Fruit fly (Drosophila melanogaster) whole organism, embryonic: ENCODE data around the gene Ras85D.
A peak's percentile ranks its signal among the peaks of the same experiment; 100 is the strongest.

Experiments used
- Antp ChIP-seq: fragments of 200-800 bp; sonication (Bioruptor generic); optimal IDR thresholded peaks from 3 replicates; lab custom pipeline; 2016; ENCODE audit warnings: missing biosample characterization, missing genetic modification characterization
- B-H2 ChIP-seq: fragments of 200-800 bp; sonication (Bioruptor generic); optimal IDR thresholded peaks from 2 replicates; lab custom pipeline; 2018; ENCODE audit warnings: missing biosample characterization, mild to moderate bottlenecking, missing genetic modification characterization
- Blimp-1 ChIP-seq: fragments of 200-800 bp; sonication (Bioruptor generic); optimal IDR thresholded peaks from 3 replicates; lab custom pipeline; 2018; ENCODE audit warnings: missing biosample characterization, missing genetic modification characterization, mild to moderate bottlenecking, moderate library complexity, missing genetic modification reagents
- CG10366 ChIP-seq: fragments of 200-800 bp; sonication (Bioruptor generic); IDR thresholded peaks from 2 replicates; pipeline ENCODE4 v1.3.6; 2022; ENCODE audit warnings: missing biosample characterization, missing genetic modification characterization
- CG10543 ChIP-seq: fragments of 200-800 bp; sonication (Bioruptor generic); optimal IDR thresholded peaks from 3 replicates; lab custom pipeline; 2017; ENCODE audit warnings: missing biosample characterization, mild to moderate bottlenecking, missing genetic modification characterization, moderate library complexity
- CG12071 ChIP-seq: fragments of 200-800 bp; sonication (Bioruptor generic); optimal IDR thresholded peaks from 3 replicates; lab custom pipeline; 2018; ENCODE audit warnings: missing biosample characterization, mild to moderate bottlenecking, missing genetic modification characterization
- CG15514 ChIP-seq: fragments of 200-800 bp; sonication (Bioruptor generic); optimal IDR thresholded peaks from 3 replicates; lab custom pipeline; 2017; ENCODE audit warnings: missing biosample characterization, missing genetic modification characterization, mild to moderate bottlenecking, moderate library complexity, missing genetic modification reagents
- CG16813 ChIP-seq: fragments of 200-800 bp; sonication (Bioruptor generic); IDR thresholded peaks from 3 replicates; pipeline ENCODE4 v1.3.6; 2022; ENCODE audit warnings: missing biosample characterization, missing genetic modification characterization; ENCODE audit not compliant: partially characterized antibody
- CG17328 ChIP-seq: fragments of 200-800 bp; sonication (Bioruptor generic); IDR thresholded peaks from 2 replicates; pipeline ENCODE4 v1.3.6; 2022; ENCODE audit warnings: missing biosample characterization, missing genetic modification characterization
- CG17568 ChIP-seq: fragments of 200-800 bp; sonication (Bioruptor generic); optimal IDR thresholded peaks from 2 replicates; lab custom pipeline; 2018; ENCODE audit warnings: missing biosample characterization, mild to moderate bottlenecking, missing genetic modification characterization, moderate library complexity
- CG2120 ChIP-seq: fragments of 200-800 bp; sonication (Bioruptor generic); optimal IDR thresholded peaks from 3 replicates; lab custom pipeline; 2016; ENCODE audit warnings: missing biosample characterization, missing genetic modification characterization
- CG31441 ChIP-seq: fragments of 200-800 bp; sonication (Bioruptor generic); IDR thresholded peaks from 2 replicates; pipeline ENCODE4 v1.3.6; 2022; ENCODE audit warnings: missing biosample characterization, missing genetic modification characterization
- CG3281 ChIP-seq: fragments of 200-800 bp; sonication (Bioruptor generic); optimal IDR thresholded peaks from 3 replicates; lab custom pipeline; 2017; ENCODE audit warnings: missing biosample characterization, mild to moderate bottlenecking, missing genetic modification characterization
- CG4282 ChIP-seq: fragments of 200-800 bp; sonication (Bioruptor generic); optimal IDR thresholded peaks from 2 replicates; lab custom pipeline; 2016; ENCODE audit warnings: missing biosample characterization, missing genetic modification characterization
- CG4424 ChIP-seq: fragments of 200-800 bp; sonication (Bioruptor generic); optimal IDR thresholded peaks from 3 replicates; lab custom pipeline; 2016; ENCODE audit warnings: missing biosample characterization, missing genetic modification characterization
- CG4730 ChIP-seq: fragments of 200-800 bp; sonication (Bioruptor generic); IDR thresholded peaks from 2 replicates; pipeline ENCODE4 v1.3.6; 2022; ENCODE audit warnings: missing biosample characterization, missing genetic modification characterization
- CG5180 ChIP-seq: fragments of 200-800 bp; sonication (Bioruptor generic); optimal IDR thresholded peaks from 3 replicates; lab custom pipeline; 2017; ENCODE audit warnings: missing biosample characterization, missing genetic modification characterization, mild to moderate bottlenecking, moderate library complexity, missing genetic modification reagents
- CG6654 ChIP-seq: fragments of 200-800 bp; sonication (Bioruptor generic); optimal IDR thresholded peaks from 2 replicates; lab custom pipeline; 2017; ENCODE audit warnings: missing biosample characterization, mild to moderate bottlenecking, missing genetic modification characterization
- CG8478 ChIP-seq: fragments of >200 bp; optimal IDR thresholded peaks from 2 replicates; lab custom pipeline; 2018
- CG9727 ChIP-seq: fragments of 200-800 bp; sonication (Bioruptor generic); optimal IDR thresholded peaks from 3 replicates; lab custom pipeline; 2017; ENCODE audit warnings: missing biosample characterization, mild to moderate bottlenecking, missing genetic modification characterization
- Dp ChIP-seq: fragments of 200-800 bp; sonication (Bioruptor generic); optimal IDR thresholded peaks from 2 replicates; lab custom pipeline; 2018; ENCODE audit warnings: missing biosample characterization, mild to moderate bottlenecking, missing genetic modification characterization, moderate library complexity
- H2.0 ChIP-seq: fragments of 200-800 bp; sonication (Bioruptor generic); IDR thresholded peaks from 2 replicates; pipeline ENCODE4 v1.3.6; 2022; ENCODE audit warnings: missing biosample characterization, missing genetic modification characterization
- Med ChIP-seq: fragments of 200-800 bp; sonication (Bioruptor generic); peaks from one replicate; lab custom pipeline; 2016; ENCODE audit warnings: missing biosample characterization, missing genetic modification characterization, mild to moderate bottlenecking, inconsistent platforms, moderate library complexity
- Nf-YB ChIP-seq: fragments of 200-800 bp; sonication (Bioruptor generic); optimal IDR thresholded peaks from 3 replicates; lab custom pipeline; 2019; ENCODE audit warnings: missing biosample characterization, mild to moderate bottlenecking, missing genetic modification characterization, moderate library complexity
- Optix ChIP-seq: fragments of 200-800 bp; sonication (Bioruptor generic); IDR thresholded peaks from 3 replicates; pipeline ENCODE4 v1.3.6; 2022; ENCODE audit warnings: missing biosample characterization, missing genetic modification characterization
- PHDP ChIP-seq: fragments of 200-800 bp; sonication (Bioruptor generic); optimal IDR thresholded peaks from 3 replicates; lab custom pipeline; 2018; ENCODE audit warnings: missing biosample characterization, mild to moderate bottlenecking, missing genetic modification characterization, moderate library complexity
- Pdp1 ChIP-seq, 2 experiments: fragments of 200-800 bp; sonication (Bioruptor generic); optimal IDR thresholded peaks; 3 replicates each; lab custom pipeline; 2016; ENCODE audit warnings: missing biosample characterization in 2 of 2, missing genetic modification characterization in 2 of 2, mild to moderate bottlenecking in 1 of 2, moderate library complexity in 1 of 2
- Xrp1 ChIP-seq: fragments of 200-800 bp; sonication (Bioruptor generic); IDR thresholded peaks from 2 replicates; pipeline ENCODE4 v1.3.6; 2022; ENCODE audit warnings: missing biosample characterization, missing genetic modification characterization
- YL-1 ChIP-seq: fragments of 200-800 bp; sonication (Bioruptor generic); optimal IDR thresholded peaks from 3 replicates; lab custom pipeline; 2017; ENCODE audit warnings: missing biosample characterization, mild to moderate bottlenecking, missing genetic modification characterization
- ase ChIP-seq: fragments of 200-800 bp; sonication (Bioruptor generic); IDR thresholded peaks from 3 replicates; pipeline ENCODE4 v1.3.6; 2022; ENCODE audit warnings: missing biosample characterization, missing genetic modification characterization
- chinmo ChIP-seq: fragments of 200-800 bp; sonication (Bioruptor generic); IDR thresholded peaks from 4 replicates; pipeline ENCODE4 v1.3.6; 2022; ENCODE audit warnings: missing biosample characterization, missing genetic modification characterization; ENCODE audit not compliant: partially characterized antibody
- crc ChIP-seq: fragments of 200-800 bp; sonication (Bioruptor generic); optimal IDR thresholded peaks from 2 replicates; lab custom pipeline; 2016; ENCODE audit warnings: missing biosample characterization, missing genetic modification characterization
- crol ChIP-seq: fragments of 200-800 bp; sonication (Bioruptor generic); IDR thresholded peaks from 2 replicates; pipeline ENCODE4 v1.3.6; 2022; ENCODE audit warnings: missing biosample characterization, missing genetic modification characterization
- crp ChIP-seq, 2 experiments: fragments of 200-800 bp; sonication (Bioruptor generic); optimal IDR thresholded peaks; 2 replicates in 1 of 2; 3 replicates in 1 of 2; lab custom pipeline; 2017; ENCODE audit warnings: missing biosample characterization in 2 of 2, missing genetic modification characterization in 2 of 2, mild to moderate bottlenecking in 1 of 2, moderate library complexity in 1 of 2
- dan ChIP-seq: fragments of 200-800 bp; sonication (Bioruptor generic); IDR thresholded peaks from 2 replicates; pipeline ENCODE4 v1.3.6; 2022; ENCODE audit warnings: missing biosample characterization, missing genetic modification characterization
- danr ChIP-seq: fragments of 200-800 bp; sonication (Bioruptor generic); IDR thresholded peaks from 2 replicates; pipeline ENCODE4 v1.3.6; 2022; ENCODE audit warnings: missing biosample characterization, missing genetic modification characterization
- fu2 ChIP-seq: fragments of 200-800 bp; sonication (Bioruptor generic); optimal IDR thresholded peaks from 2 replicates; lab custom pipeline; 2016; ENCODE audit warnings: missing biosample characterization, missing genetic modification characterization
- gem ChIP-seq: fragments of 200-800 bp; sonication (Bioruptor generic); optimal IDR thresholded peaks from 2 replicates; lab custom pipeline; 2019; ENCODE audit warnings: missing biosample characterization, mild to moderate bottlenecking, missing genetic modification characterization, moderate library complexity
- ham ChIP-seq: fragments of 200-800 bp; sonication (Bioruptor generic); IDR thresholded peaks from 2 replicates; pipeline ENCODE4 v1.3.6; 2022; ENCODE audit warnings: missing biosample characterization, missing genetic modification characterization
- insv ChIP-seq, 2 experiments: fragments of 200-800 bp; sonication (Bioruptor generic); optimal IDR thresholded peaks; 3 replicates each; lab custom pipeline; 2016 to 2018; ENCODE audit warnings: missing biosample characterization in 2 of 2, missing genetic modification characterization in 2 of 2
- inv ChIP-seq: fragments of 200-800 bp; sonication (Bioruptor generic); IDR thresholded peaks from 2 replicates; pipeline ENCODE4 v1.3.6; 2022; ENCODE audit warnings: missing biosample characterization, missing genetic modification characterization; ENCODE audit not compliant: partially characterized antibody
- pb ChIP-seq: fragments of 200-800 bp; sonication (Bioruptor generic); optimal IDR thresholded peaks from 3 replicates; lab custom pipeline; 2016; ENCODE audit warnings: missing biosample characterization, missing genetic modification characterization
- psq ChIP-seq: fragments of 200-800 bp; sonication (Bioruptor generic); optimal IDR thresholded peaks from 2 replicates; lab custom pipeline; 2017; ENCODE audit warnings: missing biosample characterization, missing genetic modification characterization
- rib ChIP-seq: fragments of 200-800 bp; sonication (Bioruptor generic); IDR thresholded peaks from 2 replicates; pipeline ENCODE4 v1.3.6; 2022; ENCODE audit warnings: missing biosample characterization, missing genetic modification characterization
- stwl ChIP-seq: fragments of 200-800 bp; sonication (Bioruptor generic); optimal IDR thresholded peaks from 3 replicates; lab custom pipeline; 2018; ENCODE audit warnings: missing biosample characterization, mild to moderate bottlenecking, missing genetic modification characterization, moderate library complexity
- sug ChIP-seq: fragments of 200-800 bp; optimal IDR thresholded peaks from 2 replicates; lab custom pipeline; 2019; ENCODE audit warnings: missing biosample characterization, mild to moderate bottlenecking, missing genetic modification characterization, moderate library complexity
- trem ChIP-seq: fragments of 200-800 bp; optimal IDR thresholded peaks from 3 replicates; lab custom pipeline; 2019; ENCODE audit warnings: missing biosample characterization, mild to moderate bottlenecking, missing genetic modification characterization, moderate library complexity
- z ChIP-seq: fragments of 200-800 bp; sonication (Bioruptor generic); IDR thresholded peaks from 3 replicates; pipeline ENCODE4 v1.3.6; 2022; ENCODE audit warnings: missing biosample characterization, missing genetic modification characterization
- zen ChIP-seq: fragments of 200-800 bp; sonication (Bioruptor generic); optimal IDR thresholded peaks from 3 replicates; lab custom pipeline; 2018; ENCODE audit warnings: missing biosample characterization, mild to moderate bottlenecking, missing genetic modification characterization, moderate library complexity

The Ras85D gene

DNA sequence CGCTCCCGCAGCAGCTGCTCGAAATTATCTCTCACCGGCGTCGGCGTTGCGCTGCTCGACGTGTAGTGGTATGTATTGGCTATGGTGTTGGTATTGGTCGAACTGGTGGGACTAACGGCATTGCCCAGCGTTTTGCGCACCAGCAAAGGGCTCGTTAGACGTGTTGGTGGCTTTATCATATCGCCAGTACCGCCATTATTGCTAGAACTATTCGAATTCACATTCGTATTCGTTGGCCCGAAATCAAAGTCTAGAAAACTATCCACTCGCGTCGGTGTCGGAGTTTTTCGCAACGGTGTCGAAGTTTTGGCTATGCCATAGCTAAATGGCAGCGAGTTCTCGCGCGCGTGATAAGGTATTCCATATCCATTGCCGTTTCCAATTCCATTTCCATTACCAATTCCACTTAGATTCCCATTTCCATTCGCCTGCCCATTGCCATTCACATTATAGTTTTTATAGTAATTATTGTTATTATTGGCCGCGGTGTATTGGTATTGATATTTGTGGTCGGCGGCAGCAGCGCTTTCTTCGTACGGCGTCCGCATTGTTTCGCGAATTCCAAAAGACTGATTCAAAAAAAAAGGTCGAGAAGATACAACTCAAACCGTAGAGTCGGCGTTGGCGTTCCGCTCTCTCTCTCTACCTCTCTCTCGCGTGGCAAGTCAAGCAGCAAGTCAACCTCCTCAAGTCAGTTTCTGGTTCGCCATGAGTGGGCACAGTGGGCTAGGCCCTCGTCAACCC is 19.7 kb upstream of the Ras85D start, which contains the start of gene by (continued):
- TF ChIP-seq gem (tag; lab: Kevin White, UChicago) = no peak
- no peak for TF ChIP-seq CG9727 (GFP tag; lab: Kevin White, UChicago)
- peak; percentile 43 for TF ChIP-seq CG10543 (GFP tag; lab: Kevin White, UChicago)
- TF ChIP-seq insv (GFP tag; optimal IDR thresholded peaks at IDR 0.05; lab: Kevin White, UChicago) = no peak
- TF ChIP-seq trem = no peak
- no peak for TF ChIP-seq crol (GFP tag; lab: Robert Waterston, UW)
- no peak for TF ChIP-seq Dp (GFP tag; lab: Kevin White, UChicago)

DNA sequence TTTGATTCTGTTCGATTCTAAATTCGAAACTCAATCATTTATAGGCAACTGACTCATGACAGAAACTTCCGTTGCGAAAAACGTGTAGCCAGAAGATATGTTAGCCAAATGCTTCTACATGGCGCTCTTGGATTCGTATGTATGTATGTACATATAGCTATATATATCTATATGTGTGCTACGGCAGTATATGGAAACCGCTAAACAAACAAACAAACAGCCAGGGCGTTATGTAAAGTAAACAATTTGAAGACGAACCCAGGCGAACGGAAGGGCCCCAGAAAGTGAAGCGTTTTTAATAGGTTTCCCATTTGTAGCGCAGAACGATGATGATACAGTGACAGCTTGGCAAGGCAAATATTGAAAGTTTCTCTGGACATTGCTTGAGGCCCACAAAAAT is 17.0 kb upstream of the Ras85D start:
- TF ChIP-seq Med (peak; percentile 74), Pdp1 (GFP tag; optimal IDR thresholded peaks at IDR 0.05; lab: Kevin White, UChicago) (peak in 1 of 2 experiments; percentile 60), rib (GFP tag; lab: Robert Waterston, UW) (no peak), CG16813 (GFP tag; lab: Robert Waterston, UW) (no peak), psq (no peak), fu2 (no peak), PHDP (tag; lab: Kevin White, UChicago) (peak; percentile 1), CG2120 (no peak), ase (GFP tag; lab: Robert Waterston, UW) (no peak), H2.0 (no peak), CG17328 (GFP tag; lab: Robert Waterston, UW) (no peak), CG31441 (no peak), dan (GFP tag; lab: Robert Waterston, UW) (no peak), CG12071 (peak; percentile 55), chinmo (GFP tag; lab: Robert Waterston, UW) (0 out of 4 replicates have a peak, but pooled peaks have one; percentile 32), Nf-YB (GFP tag; lab: Kevin White, UChicago) (peak; percentile 14), danr (GFP tag; lab: Robert Waterston, UW) (no peak), z (GFP tag; lab: Robert Waterston, UW) (no peak), Xrp1 (no peak), CG17568 (GFP tag; lab: Kevin White, UChicago) (peak; percentile 37), CG4730 (GFP tag; lab: Robert Waterston, UW) (no peak), ham (GFP tag; lab: Robert Waterston, UW) (no peak), inv (GFP tag; lab: Robert Waterston, UW) (no peak), crc (GFP tag; lab: Kevin White, UChicago) (no peak), CG3281 (GFP tag; lab: Kevin White, UChicago) (peak; percentile 7), sug (tag; lab: Kevin White, UChicago) (peak; percentile 5), CG5180 (GFP tag; lab: Kevin White, UChicago) (no peak), CG4282 (GFP tag; lab: Kevin White, UChicago) (no peak), CG6654 (no peak), crp (GFP tag; optimal IDR thresholded peaks at IDR 0.05; lab: Kevin White, UChicago) (no peak), Antp (no peak), CG8478 (lab: Kevin White, UChicago) (no peak), CG10366 (GFP tag; lab: Robert Waterston, UW) (no peak), pb (no peak), stwl (tag; lab: Kevin White, UChicago) (no peak), CG4424 (GFP tag; lab: Kevin White, UChicago) (no peak), CG15514 (GFP tag; lab: Kevin White, UChicago) (no peak), Blimp-1 (GFP tag; lab: Kevin White, UChicago) (no peak), Optix (GFP tag; lab: Robert Waterston, UW) (no peak), YL-1 (GFP tag; lab: Kevin White, UChicago) (no peak), zen (tag; lab: Kevin White, UChicago) (no peak), B-H2 (GFP tag; lab: Kevin White, UChicago) (no peak)
